Fruit fly (Drosophila melanogaster) whole organism, embryonic: Measurements from ENCODE around the gene CG9776.

ENCODE experiments used
- Antp ChIP-seq: fragments of 200-800 bp; sonication (Bioruptor generic); optimal IDR thresholded peaks from 3 replicates; lab custom pipeline; 2016; ENCODE audit warnings: missing biosample characterization, missing genetic modification characterization
- BEAF-32 ChIP-seq: fragments of 200-800 bp; sonication (Bioruptor generic); optimal IDR thresholded peaks from 3 replicates; lab custom pipeline; 2017; ENCODE audit warnings: missing biosample characterization, missing genetic modification characterization, mild to moderate bottlenecking, moderate library complexity, missing genetic modification reagents
- CG1024 ChIP-seq: fragments of 200-800 bp; sonication (Bioruptor generic); IDR thresholded peaks from 2 replicates; pipeline ENCODE4 v1.3.6; 2022; ENCODE audit warnings: missing biosample characterization, missing genetic modification characterization
- CG10267 ChIP-seq: fragments of 200-800 bp; sonication (Bioruptor generic); optimal IDR thresholded peaks from 2 replicates; lab custom pipeline; 2018; ENCODE audit warnings: missing biosample characterization, mild to moderate bottlenecking, missing genetic modification characterization, moderate library complexity
- CG11085 ChIP-seq: fragments of 200-800 bp; sonication (Bioruptor generic); IDR thresholded peaks from 2 replicates; pipeline ENCODE4 v1.3.6; 2022; ENCODE audit warnings: missing biosample characterization, missing genetic modification characterization
- CG12744 ChIP-seq: fragments of 200-800 bp; sonication (Bioruptor generic); optimal IDR thresholded peaks from 2 replicates; lab custom pipeline; 2016; ENCODE audit warnings: missing biosample characterization, missing genetic modification characterization
- CG13287 ChIP-seq: fragments of 200-800 bp; sonication (Bioruptor generic); IDR thresholded peaks from 2 replicates; pipeline ENCODE4 v1.3.6; 2022; ENCODE audit warnings: missing biosample characterization, missing genetic modification characterization; ENCODE audit not compliant: partially characterized antibody
- CG13775 ChIP-seq: fragments of 200-800 bp; sonication (Bioruptor generic); optimal IDR thresholded peaks from 3 replicates; lab custom pipeline; 2017; ENCODE audit warnings: missing biosample characterization, mild to moderate bottlenecking, missing genetic modification characterization
- CG15479 ChIP-seq: fragments of 200-800 bp; sonication (Bioruptor generic); optimal IDR thresholded peaks from 3 replicates; lab custom pipeline; 2019; ENCODE audit warnings: missing biosample characterization, mild to moderate bottlenecking, missing genetic modification characterization, moderate library complexity
- CG16779 ChIP-seq: fragments of 200-800 bp; sonication (Bioruptor generic); IDR thresholded peaks from 2 replicates; pipeline ENCODE4 v1.3.6; 2022; ENCODE audit warnings: missing biosample characterization, missing genetic modification characterization
- CG16815 ChIP-seq: fragments of 200-800 bp; sonication (Bioruptor generic); optimal IDR thresholded peaks from 3 replicates; lab custom pipeline; 2017; ENCODE audit warnings: missing biosample characterization, mild to moderate bottlenecking, missing genetic modification characterization
- CG17385 ChIP-seq: fragments of 200-800 bp; sonication (Bioruptor generic); optimal IDR thresholded peaks from 3 replicates; lab custom pipeline; 2018; ENCODE audit warnings: missing biosample characterization, mild to moderate bottlenecking, missing genetic modification characterization
- CG17802 ChIP-seq: fragments of 200-800 bp; sonication (Bioruptor generic); optimal IDR thresholded peaks from 2 replicates; lab custom pipeline; 2018; ENCODE audit warnings: missing biosample characterization, mild to moderate bottlenecking, missing genetic modification characterization, moderate library complexity
- CG2199 ChIP-seq: fragments of 200-800 bp; sonication (Bioruptor generic); IDR thresholded peaks from 3 replicates; pipeline ENCODE4 v1.3.6; 2022; ENCODE audit warnings: missing biosample characterization, missing genetic modification characterization
- CG30403 ChIP-seq: fragments of 200-800 bp; sonication (Bioruptor generic); optimal IDR thresholded peaks from 3 replicates; lab custom pipeline; 2016; ENCODE audit warnings: missing biosample characterization, missing genetic modification characterization
- CG34376 ChIP-seq: fragments of 200-800 bp; sonication (Bioruptor generic); optimal IDR thresholded peaks from 2 replicates; lab custom pipeline; 2018; ENCODE audit warnings: missing biosample characterization, mild to moderate bottlenecking, missing genetic modification characterization
- CG34422 ChIP-seq: fragments of 200-800 bp; sonication (Bioruptor generic); IDR thresholded peaks from 3 replicates; pipeline ENCODE4 v1.3.6; 2022; ENCODE audit warnings: missing biosample characterization, missing genetic modification characterization
- CG6683 ChIP-seq: fragments of 200-800 bp; sonication (Bioruptor generic); optimal IDR thresholded peaks from 2 replicates; lab custom pipeline; 2017; ENCODE audit warnings: missing biosample characterization, mild to moderate bottlenecking, missing genetic modification characterization, missing genetic modification reagents
- CG7556 ChIP-seq: fragments of 200-800 bp; sonication (Bioruptor generic); optimal IDR thresholded peaks from 2 replicates; lab custom pipeline; 2017; ENCODE audit warnings: missing biosample characterization, mild to moderate bottlenecking, missing genetic modification characterization
- CG8359 ChIP-seq: fragments of 200-800 bp; sonication (Bioruptor generic); optimal IDR thresholded peaks from 2 replicates; lab custom pipeline; 2017; ENCODE audit warnings: missing biosample characterization, mild to moderate bottlenecking, missing genetic modification characterization, borderline replicate concordance
- CG9876 ChIP-seq: fragments of 200-800 bp; sonication (Bioruptor generic); optimal IDR thresholded peaks from 2 replicates; lab custom pipeline; 2016; ENCODE audit warnings: missing biosample characterization, missing genetic modification characterization
- CHES-1-like ChIP-seq: fragments of 200-800 bp; sonication (Bioruptor generic); optimal IDR thresholded peaks from 2 replicates; lab custom pipeline; 2016; ENCODE audit warnings: missing biosample characterization, missing genetic modification characterization
- CkIIα-i1 ChIP-seq: fragments of 200-800 bp; sonication (Bioruptor generic); IDR thresholded peaks from 2 replicates; pipeline ENCODE4 v1.3.6; 2022; ENCODE audit warnings: missing biosample characterization, missing genetic modification characterization
- Ets65A ChIP-seq: fragments of 200-800 bp; sonication (Bioruptor generic); peaks from one replicate; lab custom pipeline; 2016; ENCODE audit warnings: missing biosample characterization, missing genetic modification characterization
- HHEX ChIP-seq: fragments of 200-800 bp; sonication (Bioruptor generic); optimal IDR thresholded peaks from 3 replicates; lab custom pipeline; 2017; ENCODE audit warnings: missing biosample characterization, mild to moderate bottlenecking, missing genetic modification characterization, missing genetic modification reagents
- Hey ChIP-seq: fragments of 200-800 bp; sonication (Bioruptor generic); optimal IDR thresholded peaks from 3 replicates; lab custom pipeline; 2018; ENCODE audit warnings: missing biosample characterization, mild to moderate bottlenecking, missing genetic modification characterization
- MTF-1 ChIP-seq: fragments of 200-800 bp; sonication (Bioruptor generic); optimal IDR thresholded peaks from 2 replicates; lab custom pipeline; 2018; ENCODE audit warnings: missing biosample characterization, mild to moderate bottlenecking, missing genetic modification characterization, borderline replicate concordance
- NFAT ChIP-seq: fragments of 200-800 bp; sonication (Bioruptor generic); IDR thresholded peaks from 2 replicates; pipeline ENCODE4 v1.3.6; 2022; ENCODE audit warnings: missing biosample characterization, missing genetic modification characterization
- Poxn ChIP-seq: fragments of 200-800 bp; sonication (Bioruptor generic); IDR thresholded peaks from 2 replicates; pipeline ENCODE4 v1.3.6; 2022; ENCODE audit warnings: missing biosample characterization, missing genetic modification characterization
- Sox100B ChIP-seq: fragments of 200-800 bp; sonication (Bioruptor generic); optimal IDR thresholded peaks from 3 replicates; lab custom pipeline; 2018; ENCODE audit warnings: missing biosample characterization, mild to moderate bottlenecking, missing genetic modification characterization
- Trl ChIP-seq, 3 experiments: fragments of >200 bp in 2 of 3; fragments of 200-800 bp in 1 of 3; sonication (Bioruptor generic) in 1 of 3; optimal IDR thresholded peaks; 2 replicates in 1 of 3; 3 replicates in 2 of 3; lab custom pipeline; 2016 to 2017; ENCODE audit warnings: missing biosample characterization in 1 of 3, missing genetic modification characterization in 1 of 3
- ab ChIP-seq: fragments of 200-800 bp; sonication (Bioruptor generic); optimal IDR thresholded peaks from 2 replicates; lab custom pipeline; 2016; ENCODE audit warnings: missing biosample characterization, missing genetic modification characterization
- ac ChIP-seq: fragments of 200-800 bp; sonication (Bioruptor generic); optimal IDR thresholded peaks from 3 replicates; lab custom pipeline; 2017; ENCODE audit warnings: missing biosample characterization, mild to moderate bottlenecking, missing genetic modification characterization
- ap ChIP-seq: fragments of 200-800 bp; sonication (Bioruptor generic); IDR thresholded peaks from 2 replicates; pipeline ENCODE4 v1.3.6; 2022; ENCODE audit warnings: missing biosample characterization, missing genetic modification characterization
- crol ChIP-seq: fragments of 200-800 bp; sonication (Bioruptor generic); IDR thresholded peaks from 2 replicates; pipeline ENCODE4 v1.3.6; 2022; ENCODE audit warnings: missing biosample characterization, missing genetic modification characterization
- gce ChIP-seq: fragments of 200-800 bp; sonication (Bioruptor generic); IDR thresholded peaks from 3 replicates; pipeline ENCODE4 v1.3.6; 2022; ENCODE audit warnings: missing biosample characterization, missing genetic modification characterization
- gem ChIP-seq: fragments of 200-800 bp; sonication (Bioruptor generic); optimal IDR thresholded peaks from 2 replicates; lab custom pipeline; 2019; ENCODE audit warnings: missing biosample characterization, mild to moderate bottlenecking, missing genetic modification characterization, moderate library complexity
- gsb-n ChIP-seq: fragments of 200-800 bp; sonication (Bioruptor generic); optimal IDR thresholded peaks from 3 replicates; lab custom pipeline; 2018; ENCODE audit warnings: missing biosample characterization, mild to moderate bottlenecking, missing genetic modification characterization
- nerfin-1 ChIP-seq: fragments of 200-800 bp; sonication (Bioruptor generic); optimal IDR thresholded peaks from 3 replicates; lab custom pipeline; 2019; ENCODE audit warnings: missing biosample characterization, mild to moderate bottlenecking, missing genetic modification characterization, moderate library complexity
- prd ChIP-seq, 3 experiments: fragments of >200 bp in 2 of 3; fragments of 200-800 bp in 1 of 3; sonication (Bioruptor generic) in 1 of 3; optimal IDR thresholded peaks in 2 of 3; IDR thresholded peaks in 1 of 3; 2 replicates in 2 of 3; 3 replicates in 1 of 3; pipeline versions ENCODE4 v1.3.6 to Lab custom; 2017 to 2022; ENCODE audit warnings: missing biosample characterization in 1 of 3, missing genetic modification characterization in 1 of 3
- pros ChIP-seq: fragments of 200-800 bp; sonication (Bioruptor generic); optimal IDR thresholded peaks from 3 replicates; lab custom pipeline; 2019; ENCODE audit warnings: missing biosample characterization, mild to moderate bottlenecking, missing genetic modification characterization, moderate library complexity
- sisA ChIP-seq: fragments of 200-800 bp; sonication (Bioruptor generic); IDR thresholded peaks from 2 replicates; pipeline ENCODE4 v1.3.6; 2022; ENCODE audit warnings: missing biosample characterization, missing genetic modification characterization
- slou ChIP-seq: fragments of 200-800 bp; sonication (Bioruptor generic); optimal IDR thresholded peaks from 3 replicates; lab custom pipeline; 2016; ENCODE audit warnings: missing biosample characterization, missing genetic modification characterization
- sna ChIP-seq: fragments of 200-800 bp; sonication (Bioruptor generic); IDR thresholded peaks from 2 replicates; pipeline ENCODE4 v1.3.6; 2022; ENCODE audit warnings: missing biosample characterization, missing genetic modification characterization; ENCODE audit not compliant: partially characterized antibody
- sr ChIP-seq: fragments of 200-800 bp; sonication (Bioruptor generic); IDR thresholded peaks from 3 replicates; pipeline ENCODE4 v1.3.6; 2022; ENCODE audit warnings: missing biosample characterization, missing genetic modification characterization
- sug ChIP-seq: fragments of 200-800 bp; optimal IDR thresholded peaks from 2 replicates; lab custom pipeline; 2019; ENCODE audit warnings: missing biosample characterization, mild to moderate bottlenecking, missing genetic modification characterization, moderate library complexity
- ttk ChIP-seq: fragments of 200-800 bp; sonication (Bioruptor generic); IDR thresholded peaks from 2 replicates; pipeline ENCODE4 v2.1.2; 2022; ENCODE audit warnings: missing biosample characterization, missing genetic modification characterization
- wek ChIP-seq: fragments of 200-800 bp; sonication (Bioruptor generic); optimal IDR thresholded peaks from 3 replicates; lab custom pipeline; 2018; ENCODE audit warnings: missing biosample characterization, mild to moderate bottlenecking, missing genetic modification characterization, moderate library complexity
- zf30C ChIP-seq: fragments of 200-800 bp; sonication (Bioruptor generic); optimal IDR thresholded peaks from 3 replicates; lab custom pipeline; 2018; ENCODE audit warnings: missing biosample characterization, mild to moderate bottlenecking, missing genetic modification characterization

Gene CG9776

DNA sequence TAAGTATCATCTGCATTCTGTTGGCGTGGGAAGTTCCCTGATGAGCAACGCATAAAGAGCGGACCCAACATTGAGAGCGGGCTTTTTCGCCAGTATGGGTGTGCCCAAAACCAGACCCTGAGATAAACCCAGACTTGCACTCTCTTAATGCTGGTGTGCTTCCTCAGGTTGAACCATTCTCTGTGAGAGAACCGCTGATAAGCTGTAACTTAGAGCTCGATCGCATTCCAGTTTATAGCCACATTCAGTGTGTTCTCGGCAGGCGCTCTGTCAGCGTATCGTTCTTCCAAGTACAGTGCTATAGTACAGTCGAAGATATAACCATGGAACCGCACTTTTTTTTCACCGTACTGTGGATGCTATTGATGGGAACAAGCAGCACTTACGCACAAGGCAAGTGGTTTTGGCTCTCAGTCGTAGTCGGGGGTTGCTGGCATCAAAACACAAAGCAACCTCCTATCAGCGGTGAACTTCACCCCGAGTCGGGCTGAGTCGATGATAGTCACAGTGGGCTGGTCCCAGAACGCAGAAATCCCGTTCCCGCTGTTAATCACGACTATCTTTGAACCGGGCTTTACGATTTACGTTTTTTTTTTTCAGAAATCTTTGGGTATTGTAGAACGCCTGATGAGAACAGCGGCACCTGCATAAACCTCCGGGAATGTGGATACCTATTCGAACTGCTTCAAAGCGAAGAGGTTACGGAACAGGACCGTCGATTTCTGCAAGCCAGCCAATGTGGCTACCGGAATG is 26.0 kb downstream of the CG9776 start, which contains the start of gene MP1:
TSS of gene MP1 (plus strand) at position 245 of the 753 bp plus-strand sequence.
- no peak for TF ChIP-seq ac (GFP tag; lab: Kevin White, UChicago)
- TF ChIP-seq CG9876 (GFP tag; lab: Kevin White, UChicago): no peak
- no peak for TF ChIP-seq CG8359 (GFP tag; lab: Kevin White, UChicago)
- TF ChIP-seq zf30C (GFP tag; lab: Kevin White, UChicago): no peak
- TF ChIP-seq CG16779: no peak
- no peak for TF ChIP-seq sisA (GFP tag; lab: Robert Waterston, UW)
- TF ChIP-seq Trl (optimal IDR thresholded peaks at IDR 0.05; lab: Kevin White, UChicago): peak; percentile 65 to 69
- TF ChIP-seq Trl (GFP tag; optimal IDR thresholded peaks at IDR 0.05; lab: Kevin White, UChicago): no peak
- TF ChIP-seq NFAT (GFP tag; lab: Robert Waterston, UW): no peak
- no peak for TF ChIP-seq Hey
- no peak for TF ChIP-seq CG30403 (GFP tag; lab: Kevin White, UChicago)
- no peak for TF ChIP-seq wek (GFP tag; lab: Kevin White, UChicago)
- no peak for TF ChIP-seq gem
- peak; percentile 46 for TF ChIP-seq sug (tag; lab: Kevin White, UChicago)
- TF ChIP-seq ap (GFP tag; lab: Robert Waterston, UW): no peak
- no peak for TF ChIP-seq Poxn (GFP tag; lab: Robert Waterston, UW)
- TF ChIP-seq BEAF-32: no peak
- no peak for TF ChIP-seq ab (GFP tag; lab: Kevin White, UChicago)
- TF ChIP-seq CG12744 (GFP tag; lab: Kevin White, UChicago): no peak
- TF ChIP-seq CG2199: peak; percentile 59; the same call in 1 of the 3 replicates
- no peak for TF ChIP-seq Ets65A
- TF ChIP-seq crol (GFP tag; lab: Robert Waterston, UW): no peak
- TF ChIP-seq MTF-1 (GFP tag; lab: Kevin White, UChicago): no peak
- no peak for TF ChIP-seq CG17802 (tag; lab: Kevin White, UChicago)
- no peak for TF ChIP-seq CG34422 (GFP tag; lab: Robert Waterston, UW)
- no peak for TF ChIP-seq CG11085 (GFP tag; lab: Robert Waterston, UW)
- TF ChIP-seq CG7556 (GFP tag; lab: Kevin White, UChicago): no peak
- TF ChIP-seq sr (GFP tag; lab: Robert Waterston, UW): no peak
- peak; percentile 36; the same call in 1 of the 2 replicates for TF ChIP-seq CG13287 (GFP tag; lab: Robert Waterston, UW)
- TF ChIP-seq CG13775 (GFP tag; lab: Kevin White, UChicago): no peak
- no peak for TF ChIP-seq CHES-1-like (GFP tag; lab: Kevin White, UChicago)
- TF ChIP-seq slou (GFP tag; lab: Kevin White, UChicago): no peak
- TF ChIP-seq CG17385 (GFP tag; lab: Kevin White, UChicago): no peak
- peak; percentile 8 for TF ChIP-seq nerfin-1 (tag; lab: Kevin White, UChicago)
- TF ChIP-seq CG34376 (GFP tag; lab: Kevin White, UChicago): peak; percentile 79
- TF ChIP-seq CG10267 (tag; lab: Kevin White, UChicago): no peak
- TF ChIP-seq ttk: no peak
- no peak for TF ChIP-seq CG1024 (GFP tag; lab: Robert Waterston, UW)
- peak; percentile 23; the same call in 1 of the 2 replicates for TF ChIP-seq sna
- no peak for TF ChIP-seq gsb-n (tag; lab: Kevin White, UChicago)
- no peak for TF ChIP-seq CG6683 (GFP tag; lab: Kevin White, UChicago)
- no peak for TF ChIP-seq gce (GFP tag; lab: Robert Waterston, UW)
- TF ChIP-seq CG16815 (GFP tag; lab: Kevin White, UChicago): no peak
- no peak for TF ChIP-seq Sox100B
- TF ChIP-seq Antp (GFP tag; lab: Kevin White, UChicago): no peak
- TF ChIP-seq HHEX (GFP tag; lab: Kevin White, UChicago): no peak
- peak; percentile 47 for TF ChIP-seq pros (GFP tag; lab: Kevin White, UChicago)
- TF ChIP-seq CG15479: no peak
- TF ChIP-seq prd (optimal IDR thresholded peaks at IDR 0.05; lab: Kevin White, UChicago): no peak
- no peak for TF ChIP-seq prd (GFP tag; IDR thresholded peaks at IDR 0.05; lab: Robert Waterston, UW)
- TF ChIP-seq CkIIα-i1 (GFP tag; lab: Robert Waterston, UW): no peak
